Fruit fly (Drosophila melanogaster): ENCODE data around the gene CG9147.
A peak's percentile ranks its signal among the peaks of the same experiment; 100 is the strongest.

CG9147 gene

dm6 chr2L:6024345-6024907, 41.4 kb upstream of the CG9147 start, which contains the start of gene CG9107 (continued):
- TF ChIP-seq CG5180 (GFP tag; optimal IDR thresholded peaks at IDR 0.05) (no peak), CG5953 (GFP tag; IDR thresholded peaks at IDR 0.05) (no peak), CG13296 (GFP tag; optimal IDR thresholded peaks at IDR 0.05) (no peak), da (GFP tag; optimal IDR thresholded peaks at IDR 0.05) (no peak), CG33213 (GFP tag; optimal IDR thresholded peaks at IDR 0.05) (no peak), Dp (GFP tag; optimal IDR thresholded peaks at IDR 0.05) (peak; percentile 92), CG14710 (tag; optimal IDR thresholded peaks at IDR 0.05) (peak; percentile 64), fu2 (GFP tag; optimal IDR thresholded peaks at IDR 0.05) (no peak), CG11504 (tag; optimal IDR thresholded peaks at IDR 0.05) (peak; percentile 0), cato (GFP tag; optimal IDR thresholded peaks at IDR 0.05; ENCODE audit: borderline replicate concordance) (no peak), peb (GFP tag; IDR thresholded peaks at IDR 0.05) (no peak), CG4360 (GFP tag; IDR thresholded peaks at IDR 0.05) (no peak), Optix (GFP tag; IDR thresholded peaks at IDR 0.05) (no peak), Hr3 (GFP tag; optimal IDR thresholded peaks at IDR 0.05) (no peak), nerfin-2 (GFP tag; IDR thresholded peaks at IDR 0.05; ENCODE audit: partially characterized antibody) (no peak), Rfx (GFP tag; IDR thresholded peaks at IDR 0.05) (no peak), BEAF-32 (GFP tag; optimal IDR thresholded peaks at IDR 0.05) (peak; percentile 10), Nf-YC (tag; optimal IDR thresholded peaks at IDR 0.05) (no peak), Scr (GFP tag; IDR thresholded peaks at IDR 0.05; ENCODE audit: partially characterized antibody) (no peak; the same call in 1 of the 2 replicates), CG17359 (tag; optimal IDR thresholded peaks at IDR 0.05) (peak; percentile 3), jing (GFP tag; optimal IDR thresholded peaks at IDR 0.05) (no peak), ftz-f1 (GFP tag; optimal IDR thresholded peaks at IDR 0.05) (no peak), fd3F (GFP tag; optimal IDR thresholded peaks at IDR 0.05) (no peak), CG12236 (GFP tag; optimal IDR thresholded peaks at IDR 0.05) (no peak), rib (GFP tag; IDR thresholded peaks at IDR 0.05) (no peak), Mad (GFP tag; optimal IDR thresholded peaks at IDR 0.05) (no peak), kay (GFP tag; optimal IDR thresholded peaks at IDR 0.05) (no peak), CG6654 (GFP tag; optimal IDR thresholded peaks at IDR 0.05) (no peak), croc (GFP tag; conservative IDR thresholded peaks at IDR 0.05) (no peak), usp (GFP tag; optimal IDR thresholded peaks at IDR 0.05) (no peak), corto (GFP tag; optimal IDR thresholded peaks at IDR 0.05) (no peak), Gsc (GFP tag; IDR thresholded peaks at IDR 0.05) (no peak), CG8944 (GFP tag; optimal IDR thresholded peaks at IDR 0.05) (no peak), Antp (GFP tag; optimal IDR thresholded peaks at IDR 0.05) (no peak), CG18599 (GFP tag; optimal IDR thresholded peaks at IDR 0.05) (no peak), HmgD (GFP tag; optimal IDR thresholded peaks at IDR 0.05) (no peak), Poxn (GFP tag; IDR thresholded peaks at IDR 0.05) (no peak), CG4617 (GFP tag; optimal IDR thresholded peaks at IDR 0.05; ENCODE audit: borderline replicate concordance) (peak; percentile 47), ap (GFP tag; IDR thresholded peaks at IDR 0.05) (no peak), CG7372 (GFP tag; IDR thresholded peaks at IDR 0.05) (no peak), ara (GFP tag; IDR thresholded peaks at IDR 0.05) (no peak), CG12391 (tag; optimal IDR thresholded peaks at IDR 0.05) (no peak), fru (optimal IDR thresholded peaks at IDR 0.05) (no peak), CG12769 (tag; optimal IDR thresholded peaks at IDR 0.05) (no peak), CG14050 (GFP tag; IDR thresholded peaks at IDR 0.05) (no peak), gsb (GFP tag; IDR thresholded peaks at IDR 0.05) (no peak), CG2129 (GFP tag; IDR thresholded peaks at IDR 0.05; ENCODE audit: partially characterized antibody) (no peak), zfh2 (GFP tag; optimal IDR thresholded peaks at IDR 0.05) (no peak), CG2875 (GFP tag; optimal IDR thresholded peaks at IDR 0.05) (no peak), CG3065 (GFP tag; optimal IDR thresholded peaks at IDR 0.05) (no peak), slbo (GFP tag; IDR thresholded peaks at IDR 0.05) (no peak), CG11085 (GFP tag; IDR thresholded peaks at IDR 0.05) (no peak)

Measured in whole organism, embryonic.